Worm (Caenorhabditis elegans) whole organism, mixed stage, embryonic: Measurements from ENCODE around the gene gss-1.

Source experiments
- M03D4.4 ChIP-seq: sonication (generic microtip); optimal IDR thresholded peaks from 2 replicates; lab custom pipeline; 2017; ENCODE audit warnings: mild to moderate bottlenecking, missing genetic modification characterization, missing compliant biosample characterization
- bed-3 ChIP-seq: fragments of 200-800 bp; sonication (Bioruptor generic); optimal IDR thresholded peaks from 3 replicates; lab custom pipeline; 2018; ENCODE audit warnings: mild to moderate bottlenecking, missing genetic modification characterization, moderate library complexity, missing compliant biosample characterization
- blmp-1 ChIP-seq: fragments of 150-350 bp; optimal IDR thresholded peaks from 2 replicates; lab custom pipeline; 2014; ENCODE audit warnings: missing biosample characterization, missing genetic modification characterization
- ceh-39 ChIP-seq: fragments of 150-350 bp; optimal IDR thresholded peaks from 2 replicates; lab custom pipeline; 2014; ENCODE audit warnings: missing biosample characterization, missing genetic modification characterization
- ceh-83 ChIP-seq: fragments of 200-800 bp; sonication (Bioruptor generic); optimal IDR thresholded peaks from 2 replicates; lab custom pipeline; 2018; ENCODE audit warnings: mild to moderate bottlenecking, missing genetic modification characterization, missing compliant biosample characterization
- ces-1 ChIP-seq: fragments of 150-350 bp; optimal IDR thresholded peaks from 2 replicates; lab custom pipeline; 2014; ENCODE audit warnings: missing biosample characterization, missing genetic modification reagents, missing genetic modification characterization
- cnd-1 ChIP-seq: fragments of 200-800 bp; sonication (Bioruptor generic); optimal IDR thresholded peaks from 2 replicates; lab custom pipeline; 2018; ENCODE audit warnings: mild to moderate bottlenecking, missing genetic modification characterization, missing compliant biosample characterization
- drap-1 ChIP-seq: fragments of 200-800 bp; sonication (Bioruptor generic); optimal IDR thresholded peaks from 3 replicates; lab custom pipeline; 2018; ENCODE audit warnings: mild to moderate bottlenecking, missing genetic modification characterization, missing compliant biosample characterization
- elt-1 ChIP-seq: sonication (generic microtip); optimal IDR thresholded peaks from 2 replicates; lab custom pipeline; 2017; ENCODE audit warnings: missing genetic modification characterization, mild to moderate bottlenecking, missing compliant biosample characterization, antibody characterized with exemption, moderate library complexity, borderline replicate concordance; ENCODE audit not compliant: insufficient read depth
- elt-3 ChIP-seq: fragments of 150-350 bp; optimal IDR thresholded peaks from 2 replicates; lab custom pipeline; 2014; ENCODE audit warnings: missing biosample characterization, missing genetic modification characterization
- flh-1 ChIP-seq: fragments of 200-800 bp; sonication (Bioruptor generic); optimal IDR thresholded peaks from 2 replicates; lab custom pipeline; 2018; ENCODE audit warnings: mild to moderate bottlenecking, missing genetic modification characterization, moderate library complexity, missing compliant biosample characterization
- ham-2 ChIP-seq: fragments of 200-800 bp; sonication (Bioruptor generic); optimal IDR thresholded peaks from 2 replicates; lab custom pipeline; 2018; ENCODE audit warnings: mild to moderate bottlenecking, missing genetic modification characterization, missing compliant biosample characterization
- hlh-1 ChIP-seq: fragments of 150-350 bp; optimal IDR thresholded peaks from 2 replicates; lab custom pipeline; 2014; ENCODE audit warnings: missing biosample characterization, missing genetic modification reagents, missing genetic modification characterization
- lin-32 ChIP-seq: fragments of 200-800 bp; sonication (Bioruptor generic); optimal IDR thresholded peaks from 2 replicates; lab custom pipeline; 2018; ENCODE audit warnings: mild to moderate bottlenecking, missing genetic modification characterization, missing compliant biosample characterization
- lsy-2 ChIP-seq: fragments of 150-350 bp; optimal IDR thresholded peaks from 2 replicates; lab custom pipeline; 2014; ENCODE audit warnings: missing biosample characterization, missing genetic modification characterization
- mab-5 ChIP-seq: fragments of 150-350 bp; optimal IDR thresholded peaks from 2 replicates; lab custom pipeline; 2014; ENCODE audit warnings: missing biosample characterization, missing genetic modification characterization
- mep-1 ChIP-seq: fragments of 150-350 bp; optimal IDR thresholded peaks from 2 replicates; lab custom pipeline; 2017; ENCODE audit warnings: missing biosample characterization, missing genetic modification reagents, missing genetic modification characterization, inconsistent platforms
- mls-2 ChIP-seq: sonication (generic microtip); optimal IDR thresholded peaks from 2 replicates; lab custom pipeline; 2016; ENCODE audit warnings: mild to moderate bottlenecking, missing genetic modification characterization, moderate library complexity, missing compliant biosample characterization
- nhr-12 ChIP-seq: fragments of 150-350 bp; optimal IDR thresholded peaks from 2 replicates; lab custom pipeline; 2014; ENCODE audit warnings: missing biosample characterization, missing genetic modification characterization
- nhr-2 ChIP-seq: fragments of 150-350 bp; optimal IDR thresholded peaks from 2 replicates; lab custom pipeline; 2014; ENCODE audit warnings: missing biosample characterization, missing genetic modification characterization
- nhr-237 ChIP-seq: fragments of 150-350 bp; optimal IDR thresholded peaks from 2 replicates; lab custom pipeline; 2014; ENCODE audit warnings: missing biosample characterization, missing genetic modification characterization
- nhr-28 ChIP-seq: fragments of 150-350 bp; optimal IDR thresholded peaks from 2 replicates; lab custom pipeline; 2014; ENCODE audit warnings: missing biosample characterization, missing genetic modification characterization
- nhr-76 ChIP-seq: sonication (generic microtip); optimal IDR thresholded peaks from 2 replicates; lab custom pipeline; 2017; ENCODE audit warnings: missing biosample characterization, missing genetic modification characterization
- pha-4 ChIP-seq: fragments of 150-350 bp; optimal IDR thresholded peaks from 2 replicates; lab custom pipeline; 2018; ENCODE audit warnings: missing biosample characterization, missing genetic modification reagents, missing genetic modification characterization
- sem-2 ChIP-seq: fragments of 200-800 bp; sonication (Bioruptor generic); optimal IDR thresholded peaks from 2 replicates; lab custom pipeline; 2018; ENCODE audit warnings: mild to moderate bottlenecking, missing genetic modification characterization, missing compliant biosample characterization
- snpc-4 ChIP-seq: fragments of 150-350 bp; optimal IDR thresholded peaks from 2 replicates; lab custom pipeline; 2014; ENCODE audit warnings: missing biosample characterization, missing genetic modification characterization
- sptf-1 ChIP-seq: sonication (generic microtip); optimal IDR thresholded peaks from 2 replicates; lab custom pipeline; 2017; ENCODE audit warnings: mild to moderate bottlenecking, missing genetic modification characterization, moderate library complexity, missing compliant biosample characterization
- tbx-8 ChIP-seq: fragments of 200-800 bp; sonication (Bioruptor generic); optimal IDR thresholded peaks from 2 replicates; lab custom pipeline; 2018; ENCODE audit warnings: mild to moderate bottlenecking, missing genetic modification characterization, moderate library complexity, missing compliant biosample characterization
- unc-120 ChIP-seq: sonication (generic microtip); optimal IDR thresholded peaks from 2 replicates; lab custom pipeline; 2017; ENCODE audit warnings: missing genetic modification characterization, missing compliant biosample characterization; ENCODE audit not compliant: poor library complexity, severe bottlenecking
- unc-39 ChIP-seq: fragments of 150-350 bp; optimal IDR thresholded peaks from 2 replicates; lab custom pipeline; 2014; ENCODE audit warnings: missing biosample characterization, missing genetic modification characterization
- unc-62 ChIP-seq: fragments of 150-350 bp; optimal IDR thresholded peaks from 2 replicates; lab custom pipeline; 2014; ENCODE audit warnings: missing biosample characterization, missing genetic modification reagents, missing genetic modification characterization
- zip-8 ChIP-seq: fragments of 150-350 bp; optimal IDR thresholded peaks from 2 replicates; lab custom pipeline; 2014; ENCODE audit warnings: missing biosample characterization, missing genetic modification characterization
- ztf-11 ChIP-seq: fragments of 150-350 bp; optimal IDR thresholded peaks from 2 replicates; lab custom pipeline; 2014; ENCODE audit warnings: missing biosample characterization, missing genetic modification characterization

gss-1 gene

DNA sequence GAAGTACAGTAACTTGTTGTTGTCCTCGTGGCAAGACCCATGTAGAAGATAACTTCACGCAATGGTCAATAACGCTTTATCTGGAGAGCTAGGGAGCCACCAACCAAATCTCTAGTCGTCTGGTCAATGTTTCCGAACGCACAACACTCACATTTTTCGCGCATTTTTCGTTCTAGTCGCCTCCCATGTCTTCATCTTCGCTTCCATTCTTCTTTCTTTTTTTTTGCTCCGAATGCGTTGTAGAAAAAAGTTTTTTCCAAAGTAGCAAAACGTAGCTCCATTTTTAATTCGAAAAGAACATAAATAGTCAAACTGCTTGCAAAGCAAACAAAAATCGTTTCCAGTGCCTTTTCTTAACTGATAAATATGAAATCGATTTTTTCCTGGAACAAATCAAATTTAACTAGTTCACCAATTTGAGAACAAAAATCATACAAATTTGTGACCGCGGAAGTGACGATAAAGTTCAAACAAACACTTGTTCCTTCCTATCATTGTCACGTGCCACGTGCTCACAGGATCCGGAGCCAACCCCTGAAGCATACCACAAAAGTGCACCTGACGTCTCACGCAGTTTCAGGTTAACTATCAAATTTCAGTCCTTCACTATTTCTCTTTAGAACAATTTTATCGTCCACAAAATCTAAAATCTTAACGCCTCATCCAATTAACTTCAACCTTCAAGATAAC is 2.8 kb upstream of the gss-1 start:
- TF ChIP-seq tbx-8 (no peak), lin-32 (no peak), mab-5 (tag; lab: Kevin White, UChicago) (no peak), mep-1 (no peak), hlh-1 (no peak), lsy-2 (no peak), unc-62 (GFP tag; lab: Kevin White, UChicago) (no peak)

DNA sequence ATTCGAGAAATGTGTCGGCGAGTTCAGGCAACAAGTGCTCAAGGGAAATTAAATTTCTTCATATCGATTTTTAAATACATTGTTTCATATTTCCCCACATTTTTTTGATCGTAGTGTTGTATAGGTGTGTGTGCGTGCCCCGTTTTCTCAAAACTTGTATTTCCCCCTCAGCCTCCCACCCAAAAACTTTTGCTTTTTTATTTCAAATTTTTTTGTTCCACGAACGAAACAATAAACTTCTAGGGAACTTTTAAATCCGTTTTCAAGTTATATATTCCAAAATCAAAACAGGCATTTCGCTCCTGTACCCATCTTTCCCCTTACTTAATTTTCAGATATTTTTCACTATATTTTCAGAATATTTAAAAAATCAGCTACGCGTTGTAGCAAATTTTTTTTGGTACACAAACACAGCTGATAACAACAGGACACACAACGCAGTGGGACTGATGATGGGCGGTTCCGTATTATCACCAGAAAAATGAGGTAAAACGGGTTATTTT is 1.9 kb upstream of the gss-1 start, which contains the start of the genes M176.4 and M176.16:
M176.4 (plus strand) TSS at position 301 of the 503 bp plus-strand sequence.
M176.16 (plus strand) TSS at position 453 of the 503 bp plus-strand sequence.
- TF ChIP-seq zip-8 (no peak), nhr-28 (tag; lab: Kevin White, UChicago) (no peak), nhr-12 (tag; lab: Kevin White, UChicago) (no peak), unc-39 (no peak), ces-1 (GFP tag; lab: Kevin White, UChicago) (no peak), pha-4 (tag; lab: Kevin White, UChicago) (no peak), unc-62 (GFP tag; lab: Kevin White, UChicago) (no peak), flh-1 (no peak), elt-3 (tag; lab: Kevin White, UChicago) (no peak), ztf-11 (tag; lab: Kevin White, UChicago) (no peak), sem-2 (no peak), lin-32 (no peak), nhr-76 (tag; lab: Kevin White, UChicago) (no peak), nhr-237 (tag; lab: Kevin White, UChicago) (no peak), drap-1 (GFP tag; lab: Kevin White, UChicago) (no peak), lsy-2 (no peak), sptf-1 (tag; lab: Kevin White, UChicago) (no peak)

DNA sequence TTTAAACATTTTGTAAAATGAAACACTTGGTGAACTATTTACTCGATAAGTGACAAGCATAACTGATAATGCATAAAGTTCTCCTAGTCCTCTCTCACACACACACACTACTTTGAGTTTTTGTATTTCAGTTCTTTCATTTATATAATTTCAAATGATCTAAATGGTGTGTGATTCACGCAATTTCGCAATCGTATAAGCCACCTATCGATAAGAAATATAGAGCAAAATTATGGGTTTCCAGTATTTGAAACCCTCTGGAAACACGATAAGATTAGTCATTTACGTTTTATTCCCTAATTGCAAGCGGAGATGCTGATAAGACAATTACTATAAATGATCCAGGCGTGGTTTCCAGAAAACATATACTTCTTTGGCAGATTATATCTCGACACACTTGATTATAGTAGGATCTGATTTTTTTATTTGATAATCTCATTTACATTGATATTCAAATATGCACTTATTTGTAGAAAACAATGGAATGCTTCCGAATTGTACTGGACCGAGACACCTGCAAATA is 4.1 kb downstream of the gss-1 start, which contains the start of gene arrd-3:
arrd-3 (plus strand) TSS at position 473 of the 523 bp plus-strand sequence.
- no peak for TF ChIP-seq bed-3
- no peak for TF ChIP-seq mab-5 (tag; lab: Kevin White, UChicago)
- no peak for TF ChIP-seq nhr-2 (tag; lab: Kevin White, UChicago)
- TF ChIP-seq unc-62 (GFP tag; lab: Kevin White, UChicago), result no peak

DNA sequence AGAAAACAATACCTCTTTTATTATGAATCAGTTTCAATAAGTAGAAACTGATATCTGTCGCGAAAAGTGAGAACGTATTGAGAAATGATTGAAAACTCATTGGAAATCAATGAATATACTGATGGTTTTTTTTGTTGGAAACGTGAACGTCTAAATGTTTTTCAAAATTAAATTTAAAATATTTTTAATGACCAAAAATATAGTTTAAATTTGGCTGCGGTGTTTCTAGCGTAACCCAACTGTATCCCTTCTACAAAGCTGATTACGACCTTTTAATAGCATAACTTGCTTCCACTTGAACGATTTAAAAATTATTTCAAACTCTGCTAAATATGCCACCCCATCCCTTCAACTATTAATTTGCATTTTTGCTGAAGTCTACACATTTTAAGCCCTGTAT is 4.7 kb downstream of the gss-1 start, which contains the start of gene M176.9:
M176.9 (minus strand) TSS at position 101 of the 400 bp plus-strand sequence.
- TF ChIP-seq flh-1, result no peak
- TF ChIP-seq nhr-237 (tag; lab: Kevin White, UChicago), result no peak
- TF ChIP-seq sem-2, result no peak
- TF ChIP-seq M03D4.4 (tag; lab: Kevin White, UChicago), result no peak
- no peak for TF ChIP-seq mab-5 (tag; lab: Kevin White, UChicago)
- TF ChIP-seq ceh-83, result no peak
- TF ChIP-seq snpc-4 (tag; lab: Kevin White, UChicago), result no peak
- TF ChIP-seq ztf-11 (tag; lab: Kevin White, UChicago), result no peak
- no peak for TF ChIP-seq elt-3 (tag; lab: Kevin White, UChicago)
- no peak for TF ChIP-seq lsy-2

DNA sequence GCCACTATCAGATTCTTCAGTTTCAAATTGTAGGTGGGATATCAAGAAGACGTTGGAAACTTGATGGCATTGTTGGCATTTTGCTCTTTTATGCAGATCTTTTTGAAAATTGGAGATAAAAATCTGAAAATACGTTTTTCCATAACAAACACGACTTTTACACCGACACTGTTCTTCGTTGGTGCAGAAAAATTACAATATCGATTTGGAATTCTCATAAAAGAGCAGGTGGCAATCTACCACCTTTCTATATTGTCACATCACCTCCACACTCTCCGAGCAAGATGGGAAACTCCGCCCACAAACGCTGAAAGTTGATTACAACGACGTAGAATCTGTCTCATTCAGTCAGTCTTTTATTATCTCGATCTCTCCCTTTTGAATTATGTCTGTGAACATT is 8.8 kb downstream of the gss-1 start, which contains the start of gene arrd-2:
arrd-2 (plus strand) TSS at position 301 of the 400 bp plus-strand sequence.
- TF ChIP-seq elt-1 (tag; lab: Kevin White, UChicago), result no peak
- no peak for TF ChIP-seq ceh-39 (tag; lab: Kevin White, UChicago)
- no peak for TF ChIP-seq zip-8
- no peak for TF ChIP-seq blmp-1 (tag; lab: Kevin White, UChicago)
- no peak for TF ChIP-seq sptf-1 (tag; lab: Kevin White, UChicago)
- TF ChIP-seq mls-2 (tag; lab: Kevin White, UChicago), result no peak
- TF ChIP-seq bed-3, result no peak
- no peak for TF ChIP-seq lin-32
- no peak for TF ChIP-seq ham-2 (GFP tag; lab: Kevin White, UChicago)
- TF ChIP-seq nhr-2 (tag; lab: Kevin White, UChicago), result no peak
- TF ChIP-seq cnd-1 (tag; lab: Kevin White, UChicago), result no peak
- TF ChIP-seq nhr-237 (tag; lab: Kevin White, UChicago), result no peak
- TF ChIP-seq snpc-4 (tag; lab: Kevin White, UChicago), result no peak
- TF ChIP-seq ceh-83, result no peak
- TF ChIP-seq unc-39, result no peak
- TF ChIP-seq unc-120 (tag; lab: Kevin White, UChicago), result no peak
- TF ChIP-seq elt-3 (tag; lab: Kevin White, UChicago), result no peak
- TF ChIP-seq mab-5 (tag; lab: Kevin White, UChicago), result no peak
- TF ChIP-seq M03D4.4 (tag; lab: Kevin White, UChicago), result no peak
